Worm (Caenorhabditis elegans): ENCODE measurements around the gene str-169.

Gene str-169

DNA sequence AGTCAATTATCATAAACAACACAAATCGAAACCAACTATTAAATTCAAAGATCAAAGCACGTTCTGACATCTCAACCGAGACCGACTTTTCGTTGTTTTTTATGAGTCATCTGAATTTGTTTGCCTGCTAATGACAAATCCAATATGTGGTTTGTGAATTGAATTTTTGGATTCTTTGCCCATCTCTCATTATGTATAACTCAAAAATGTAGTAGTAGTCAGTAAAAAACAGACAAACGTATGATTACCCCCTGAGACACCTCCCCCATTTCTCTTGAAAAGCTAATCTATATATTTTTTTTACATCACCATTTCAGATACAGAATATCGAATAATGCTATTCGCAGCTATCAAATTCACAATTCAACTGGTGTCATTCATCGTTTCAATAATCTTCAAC, at the start of gene str-169:
TSS of gene str-169 (plus strand) at position 301 of the 400 bp plus-strand sequence.
- TF ChIP-seq elt-1 (tag; optimal IDR thresholded peaks at IDR 0.05) (no peak), elt-3 (tag; optimal IDR thresholded peaks at IDR 0.05) (no peak), dmd-4 (tag; optimal IDR thresholded peaks at IDR 0.05) (no peak), lin-13 (GFP tag; optimal IDR thresholded peaks at IDR 0.05) (no peak), R02D3.7 (tag; optimal IDR thresholded peaks at IDR 0.05) (no peak), alr-1 (tag; optimal IDR thresholded peaks at IDR 0.05) (no peak), skn-1 (tag; optimal IDR thresholded peaks at IDR 0.05) (no peak), blmp-1 (tag; optimal IDR thresholded peaks at IDR 0.05; ENCODE audit: insufficient read depth) (no peak), gmeb-1 (tag; optimal IDR thresholded peaks at IDR 0.05) (no peak), sma-9 (GFP tag; optimal IDR thresholded peaks at IDR 0.05) (no peak), sma-9 (tag; optimal IDR thresholded peaks at IDR 0.05) (no peak), ZK546.5 (tag; optimal IDR thresholded peaks at IDR 0.05) (no peak)

- TF ChIP-seq C34F6.9 (tag; optimal IDR thresholded peaks at IDR 0.05) (no peak), ceh-82 (tag; optimal IDR thresholded peaks at IDR 0.05) (no peak), ztf-1 (GFP tag; conservative IDR thresholded peaks at IDR 0.05) (no peak), nhr-11 (tag; optimal IDR thresholded peaks at IDR 0.05) (no peak), dmd-4 (tag; optimal IDR thresholded peaks at IDR 0.05) (no peak), crh-2 (tag; optimal IDR thresholded peaks at IDR 0.05) (no peak), ztf-11 (tag; optimal IDR thresholded peaks at IDR 0.05) (no peak), nhr-237 (tag; optimal IDR thresholded peaks at IDR 0.05) (no peak), nhr-21 (tag; optimal IDR thresholded peaks at IDR 0.05) (no peak), lin-13 (GFP tag; optimal IDR thresholded peaks at IDR 0.05) (no peak), sma-9 (GFP tag; optimal IDR thresholded peaks at IDR 0.05) (no peak), sma-9 (tag; optimal IDR thresholded peaks at IDR 0.05) (no peak), unc-62 (GFP tag; optimal IDR thresholded peaks at IDR 0.05) (no peak), skn-1 (tag; optimal IDR thresholded peaks at IDR 0.05) (no peak)
These were observed 41.9 kb upstream of the str-169 start, which contains the start of gene str-161 for ce11 chrIV:4903961-4904360. TSS of gene str-161 (minus strand) at chrIV:4904061.

- no peak for TF ChIP-seq unc-55 (GFP tag; optimal IDR thresholded peaks at IDR 0.05)
- no peak for TF ChIP-seq elt-1 (tag; optimal IDR thresholded peaks at IDR 0.05)
- TF ChIP-seq mdl-1 (tag; optimal IDR thresholded peaks at IDR 0.05), result no peak
- no peak for TF ChIP-seq zag-1 (tag; optimal IDR thresholded peaks at IDR 0.05)
- no peak for TF ChIP-seq ZK546.5 (tag; optimal IDR thresholded peaks at IDR 0.05)
- no peak for TF ChIP-seq lin-13 (GFP tag; optimal IDR thresholded peaks at IDR 0.05)
- no peak for TF ChIP-seq F13H6.1 (tag; optimal IDR thresholded peaks at IDR 0.05)
- TF ChIP-seq nhr-10 (tag; optimal IDR thresholded peaks at IDR 0.05), result no peak
- no peak for TF ChIP-seq nhr-129 (tag; optimal IDR thresholded peaks at IDR 0.05)
- no peak for TF ChIP-seq nhr-12 (tag; optimal IDR thresholded peaks at IDR 0.05)
- TF ChIP-seq nhr-23 (tag; optimal IDR thresholded peaks at IDR 0.05), result no peak
These were observed 40.2 kb upstream of the str-169 start, which contains the start of gene T08B6.4 for ce11 chrIV:4905645-4906135. TSS of gene T08B6.4 (plus strand) at chrIV:4905695.

DNA sequence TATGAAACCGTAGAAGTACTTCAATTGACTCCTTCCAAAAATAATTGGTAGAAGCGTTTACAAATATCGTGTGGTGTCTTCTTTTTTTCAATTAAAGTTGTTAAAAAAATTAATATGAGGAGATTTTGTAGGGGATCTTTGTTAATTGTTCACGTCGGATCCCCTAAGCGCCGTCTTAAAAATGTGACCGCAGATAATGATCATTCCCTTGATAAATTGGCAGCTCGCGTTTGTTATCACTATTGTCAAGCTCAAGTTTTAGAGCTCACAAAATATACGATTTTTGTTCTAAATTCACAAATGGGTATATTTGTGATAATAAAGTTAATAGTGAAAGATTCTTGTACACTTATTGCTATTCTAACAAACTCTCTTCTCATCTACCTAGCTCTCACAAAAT, 36.8 kb upstream of the str-169 start, which contains the start of gene str-159:
TSS of gene str-159 (plus strand) at position 301 of the 400 bp plus-strand sequence.
- TF ChIP-seq gmeb-1 (tag; optimal IDR thresholded peaks at IDR 0.05), result no peak
- no peak for TF ChIP-seq Y55F3AM.14 (GFP tag; optimal IDR thresholded peaks at IDR 0.05)
- no peak for TF ChIP-seq nhr-129 (tag; optimal IDR thresholded peaks at IDR 0.05)
- TF ChIP-seq unc-55 (GFP tag; optimal IDR thresholded peaks at IDR 0.05), result no peak
- TF ChIP-seq zag-1 (tag; optimal IDR thresholded peaks at IDR 0.05), result no peak
- no peak for TF ChIP-seq nhr-21 (tag; optimal IDR thresholded peaks at IDR 0.05)

DNA sequence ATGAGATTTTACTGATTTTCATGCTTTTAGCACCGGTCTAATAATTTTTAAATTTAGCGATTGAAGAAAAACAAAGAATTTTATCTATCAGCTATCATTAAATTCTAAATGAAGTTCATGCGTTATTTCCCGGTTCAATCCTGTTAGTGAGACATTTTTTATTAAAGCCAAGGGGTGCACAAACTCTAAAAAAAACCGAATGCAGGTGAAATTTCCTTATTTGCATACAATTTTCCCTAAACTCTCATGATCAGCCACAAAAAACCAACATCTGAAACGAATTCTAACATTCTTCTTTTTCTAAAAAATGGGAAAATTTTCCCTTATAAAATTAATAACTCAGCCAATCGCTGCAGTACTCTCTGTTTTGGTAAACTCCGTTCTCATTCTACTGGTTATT, 32.8 kb upstream of the str-169 start, which contains the start of gene str-156:
TSS of gene str-156 (plus strand) at position 301 of the 400 bp plus-strand sequence.
- no peak for TF ChIP-seq ztf-11 (tag; optimal IDR thresholded peaks at IDR 0.05)
- no peak for TF ChIP-seq sma-9 (GFP tag; optimal IDR thresholded peaks at IDR 0.05)
- TF ChIP-seq sma-9 (tag; optimal IDR thresholded peaks at IDR 0.05), result no peak
- no peak for TF ChIP-seq mab-5 (tag; optimal IDR thresholded peaks at IDR 0.05)
- TF ChIP-seq mbf-1 (tag; optimal IDR thresholded peaks at IDR 0.05), result no peak
- no peak for TF ChIP-seq unc-39 (tag; optimal IDR thresholded peaks at IDR 0.05)
- TF ChIP-seq nhr-12 (tag; optimal IDR thresholded peaks at IDR 0.05), result no peak
- no peak for TF ChIP-seq peb-1 (tag; optimal IDR thresholded peaks at IDR 0.05)
- TF ChIP-seq C34F6.9 (tag; optimal IDR thresholded peaks at IDR 0.05), result no peak
- no peak for TF ChIP-seq zag-1 (tag; optimal IDR thresholded peaks at IDR 0.05)
- no peak for TF ChIP-seq snpc-4 (tag; optimal IDR thresholded peaks at IDR 0.05)
- no peak for TF ChIP-seq dmd-4 (tag; optimal IDR thresholded peaks at IDR 0.05)
- TF ChIP-seq R02D3.7 (tag; optimal IDR thresholded peaks at IDR 0.05), result no peak
- TF ChIP-seq unc-55 (GFP tag; optimal IDR thresholded peaks at IDR 0.05), result no peak
- no peak for TF ChIP-seq nhr-11 (tag; optimal IDR thresholded peaks at IDR 0.05)

Data from whole organism, L2 larva.